Fruit fly (Drosophila melanogaster) whole organism, embryonic: Measurements from ENCODE around the gene nuf.

Experiments used
- Ada2b ChIP-seq: fragments of 200-800 bp; sonication (Bioruptor generic); IDR thresholded peaks from 2 replicates; pipeline ENCODE4 v1.3.6; 2022; ENCODE audit warnings: missing biosample characterization, missing genetic modification characterization
- Aef1 ChIP-seq: fragments of 200-800 bp; sonication (Bioruptor generic); IDR thresholded peaks from 3 replicates; pipeline ENCODE4 v1.3.6; 2022; ENCODE audit warnings: missing biosample characterization, missing genetic modification characterization
- Antp ChIP-seq: fragments of 200-800 bp; sonication (Bioruptor generic); optimal IDR thresholded peaks from 3 replicates; lab custom pipeline; 2016; ENCODE audit warnings: missing biosample characterization, missing genetic modification characterization
- CG10979 ChIP-seq: fragments of 200-800 bp; sonication (Bioruptor generic); optimal IDR thresholded peaks from 2 replicates; lab custom pipeline; 2018; ENCODE audit warnings: missing biosample characterization, mild to moderate bottlenecking, missing genetic modification characterization, moderate library complexity
- CG12744 ChIP-seq: fragments of 200-800 bp; sonication (Bioruptor generic); optimal IDR thresholded peaks from 2 replicates; lab custom pipeline; 2016; ENCODE audit warnings: missing biosample characterization, missing genetic modification characterization
- CG13296 ChIP-seq: fragments of 200-800 bp; sonication (Bioruptor generic); optimal IDR thresholded peaks from 3 replicates; lab custom pipeline; 2018; ENCODE audit warnings: missing biosample characterization, mild to moderate bottlenecking, missing genetic modification characterization
- CG13624 ChIP-seq: fragments of 200-800 bp; sonication (Bioruptor generic); optimal IDR thresholded peaks from 2 replicates; lab custom pipeline; 2016; ENCODE audit warnings: missing biosample characterization, missing genetic modification characterization
- CG1529 ChIP-seq: fragments of 200-800 bp; sonication (Bioruptor generic); optimal IDR thresholded peaks from 3 replicates; lab custom pipeline; 2018; ENCODE audit warnings: missing biosample characterization, missing genetic modification characterization
- CG15601 ChIP-seq: fragments of 200-800 bp; sonication (Bioruptor generic); optimal IDR thresholded peaks from 3 replicates; lab custom pipeline; 2019; ENCODE audit warnings: missing biosample characterization, mild to moderate bottlenecking, missing genetic modification characterization, moderate library complexity
- CG17361 ChIP-seq: fragments of 200-800 bp; sonication (Bioruptor generic); IDR thresholded peaks from 3 replicates; pipeline ENCODE4 v1.3.6; 2022; ENCODE audit warnings: missing biosample characterization, missing genetic modification characterization
- CG2116 ChIP-seq: fragments of 200-800 bp; sonication (Bioruptor generic); optimal IDR thresholded peaks from 3 replicates; lab custom pipeline; 2018; ENCODE audit warnings: missing biosample characterization, mild to moderate bottlenecking, missing genetic modification characterization
- CG2199 ChIP-seq: fragments of 200-800 bp; sonication (Bioruptor generic); IDR thresholded peaks from 3 replicates; pipeline ENCODE4 v1.3.6; 2022; ENCODE audit warnings: missing biosample characterization, missing genetic modification characterization
- CG33213 ChIP-seq: fragments of 200-800 bp; sonication (Bioruptor generic); optimal IDR thresholded peaks from 3 replicates; lab custom pipeline; 2016; ENCODE audit warnings: missing biosample characterization, missing genetic modification characterization
- CG3407 ChIP-seq: fragments of 200-800 bp; sonication (Bioruptor generic); optimal IDR thresholded peaks from 2 replicates; lab custom pipeline; 2018; ENCODE audit warnings: missing biosample characterization, mild to moderate bottlenecking, missing genetic modification characterization
- CG42726 ChIP-seq: fragments of 200-800 bp; sonication (Bioruptor generic); IDR thresholded peaks from 2 replicates; pipeline ENCODE4 v1.3.6; 2022; ENCODE audit warnings: missing biosample characterization, missing genetic modification characterization; ENCODE audit not compliant: partially characterized antibody
- CG5245 ChIP-seq: fragments of 200-800 bp; sonication (Bioruptor generic); optimal IDR thresholded peaks from 3 replicates; lab custom pipeline; 2016; ENCODE audit warnings: missing biosample characterization, missing genetic modification characterization
- CG7928 ChIP-seq: fragments of 200-800 bp; sonication (Bioruptor generic); optimal IDR thresholded peaks from 2 replicates; lab custom pipeline; 2017; ENCODE audit warnings: missing biosample characterization, mild to moderate bottlenecking, missing genetic modification characterization
- CG8290 ChIP-seq, 3 experiments: fragments of 200-800 bp; sonication (Bioruptor generic); optimal IDR thresholded peaks; 2 replicates each; lab custom pipeline; 2016 to 2019; ENCODE audit warnings: missing biosample characterization in 3 of 3, missing genetic modification characterization in 3 of 3, mild to moderate bottlenecking in 2 of 3, moderate library complexity in 1 of 3
- CTCF ChIP-seq: fragments of 200-800 bp; sonication (Bioruptor generic); optimal IDR thresholded peaks from 2 replicates; lab custom pipeline; 2017; ENCODE audit warnings: missing biosample characterization, mild to moderate bottlenecking, missing genetic modification characterization, moderate library complexity
- Dbx ChIP-seq: fragments of 200-800 bp; sonication (Bioruptor generic); IDR thresholded peaks from 3 replicates; pipeline ENCODE4 v1.3.6; 2022; ENCODE audit warnings: missing biosample characterization, missing genetic modification characterization
- Deaf1 ChIP-seq: fragments of 200-800 bp; optimal IDR thresholded peaks from 3 replicates; lab custom pipeline; 2019; ENCODE audit warnings: missing biosample characterization, mild to moderate bottlenecking, missing genetic modification characterization, moderate library complexity
- E2f2 ChIP-seq: fragments of 200-800 bp; sonication (Bioruptor generic); IDR thresholded peaks from 2 replicates; pipeline ENCODE4 v1.3.6; 2022; ENCODE audit warnings: missing biosample characterization, missing genetic modification characterization
- Gug ChIP-seq: fragments of 200-800 bp; sonication (Bioruptor generic); IDR thresholded peaks from 4 replicates; pipeline ENCODE4 v1.3.6; 2022; ENCODE audit warnings: missing biosample characterization, missing genetic modification characterization
- HHEX ChIP-seq: fragments of 200-800 bp; sonication (Bioruptor generic); optimal IDR thresholded peaks from 3 replicates; lab custom pipeline; 2017; ENCODE audit warnings: missing biosample characterization, mild to moderate bottlenecking, missing genetic modification characterization, missing genetic modification reagents
- Med ChIP-seq: fragments of 200-800 bp; sonication (Bioruptor generic); peaks from one replicate; lab custom pipeline; 2016; ENCODE audit warnings: missing biosample characterization, missing genetic modification characterization, mild to moderate bottlenecking, inconsistent platforms, moderate library complexity
- NC2β ChIP-seq: fragments of 200-800 bp; sonication (Bioruptor generic); optimal IDR thresholded peaks from 2 replicates; lab custom pipeline; 2016; ENCODE audit warnings: missing biosample characterization, missing genetic modification characterization
- PHDP ChIP-seq: fragments of 200-800 bp; sonication (Bioruptor generic); optimal IDR thresholded peaks from 3 replicates; lab custom pipeline; 2018; ENCODE audit warnings: missing biosample characterization, mild to moderate bottlenecking, missing genetic modification characterization, moderate library complexity
- Scr ChIP-seq: fragments of 200-800 bp; sonication (Bioruptor generic); IDR thresholded peaks from 2 replicates; pipeline ENCODE4 v1.3.6; 2022; ENCODE audit warnings: missing biosample characterization, missing genetic modification characterization; ENCODE audit not compliant: partially characterized antibody
- Sry-β ChIP-seq: fragments of 200-800 bp; sonication (Bioruptor generic); optimal IDR thresholded peaks from 2 replicates; lab custom pipeline; 2018; ENCODE audit warnings: missing biosample characterization, mild to moderate bottlenecking, missing genetic modification characterization, moderate library complexity
- TFAM ChIP-seq: fragments of 200-800 bp; sonication (Bioruptor generic); optimal IDR thresholded peaks from 2 replicates; lab custom pipeline; 2017; ENCODE audit warnings: missing biosample characterization, missing genetic modification characterization, inconsistent platforms
- ap ChIP-seq: fragments of 200-800 bp; sonication (Bioruptor generic); IDR thresholded peaks from 2 replicates; pipeline ENCODE4 v1.3.6; 2022; ENCODE audit warnings: missing biosample characterization, missing genetic modification characterization
- bab2 ChIP-seq: fragments of 200-800 bp; sonication (Bioruptor generic); optimal IDR thresholded peaks from 2 replicates; lab custom pipeline; 2016; ENCODE audit warnings: missing biosample characterization, missing genetic modification characterization
- corto ChIP-seq: fragments of 200-800 bp; sonication (Bioruptor generic); optimal IDR thresholded peaks from 2 replicates; lab custom pipeline; 2016; ENCODE audit warnings: missing biosample characterization, mild to moderate bottlenecking, missing genetic modification characterization, moderate library complexity
- dan ChIP-seq: fragments of 200-800 bp; sonication (Bioruptor generic); IDR thresholded peaks from 2 replicates; pipeline ENCODE4 v1.3.6; 2022; ENCODE audit warnings: missing biosample characterization, missing genetic modification characterization
- danr ChIP-seq: fragments of 200-800 bp; sonication (Bioruptor generic); IDR thresholded peaks from 2 replicates; pipeline ENCODE4 v1.3.6; 2022; ENCODE audit warnings: missing biosample characterization, missing genetic modification characterization
- dysf ChIP-seq: fragments of 200-800 bp; sonication (Bioruptor generic); IDR thresholded peaks from 3 replicates; pipeline ENCODE4 v1.3.6; 2022; ENCODE audit warnings: missing biosample characterization, missing genetic modification characterization
- fu2 ChIP-seq: fragments of 200-800 bp; sonication (Bioruptor generic); optimal IDR thresholded peaks from 2 replicates; lab custom pipeline; 2016; ENCODE audit warnings: missing biosample characterization, missing genetic modification characterization
- gem ChIP-seq: fragments of 200-800 bp; sonication (Bioruptor generic); optimal IDR thresholded peaks from 2 replicates; lab custom pipeline; 2019; ENCODE audit warnings: missing biosample characterization, mild to moderate bottlenecking, missing genetic modification characterization, moderate library complexity
- hkb ChIP-seq, 2 experiments: fragments of 200-800 bp in 1 of 2; fragments of >200 bp in 1 of 2; sonication (Bioruptor generic) in 1 of 2; IDR thresholded peaks in 1 of 2; optimal IDR thresholded peaks in 1 of 2; 2 replicates each; pipeline versions ENCODE4 v1.3.6 to Lab custom; 2017 to 2022; ENCODE audit warnings: missing biosample characterization in 1 of 2, missing genetic modification characterization in 1 of 2
- jumu ChIP-seq: fragments of 200-800 bp; sonication (Bioruptor generic); optimal IDR thresholded peaks from 3 replicates; lab custom pipeline; 2016; ENCODE audit warnings: missing biosample characterization, missing genetic modification characterization
- otp ChIP-seq: fragments of 200-800 bp; sonication (Bioruptor generic); IDR thresholded peaks from 3 replicates; pipeline ENCODE4, ENCODE4 v1.3.6; 2022; ENCODE audit warnings: missing biosample characterization, missing genetic modification characterization
- pnt ChIP-seq: fragments of 200-800 bp; sonication (Bioruptor generic); optimal IDR thresholded peaks from 3 replicates; lab custom pipeline; 2016; ENCODE audit warnings: missing biosample characterization, missing genetic modification characterization
- sens ChIP-seq: fragments of 200-800 bp; sonication (Bioruptor generic); peaks from one replicate; lab custom pipeline; 2016; ENCODE audit warnings: missing biosample characterization, missing genetic modification characterization
- seq ChIP-seq: fragments of 200-800 bp; sonication (Bioruptor generic); IDR thresholded peaks from 2 replicates; pipeline ENCODE4 v1.3.6; 2022; ENCODE audit warnings: missing biosample characterization, missing genetic modification characterization
- sim ChIP-seq: fragments of 200-800 bp; sonication (Bioruptor generic); IDR thresholded peaks from 2 replicates; pipeline ENCODE4 v1.3.6; 2022; ENCODE audit warnings: missing biosample characterization, missing genetic modification characterization
- slp2 ChIP-seq: fragments of 200-800 bp; sonication (Bioruptor generic); optimal IDR thresholded peaks from 2 replicates; lab custom pipeline; 2016; ENCODE audit warnings: missing biosample characterization, missing genetic modification characterization
- sob ChIP-seq: fragments of 200-800 bp; sonication (Bioruptor generic); IDR thresholded peaks from 2 replicates; pipeline ENCODE4 v1.3.6; 2022; ENCODE audit warnings: missing biosample characterization, missing genetic modification characterization
- stwl ChIP-seq: fragments of 200-800 bp; sonication (Bioruptor generic); optimal IDR thresholded peaks from 3 replicates; lab custom pipeline; 2018; ENCODE audit warnings: missing biosample characterization, mild to moderate bottlenecking, missing genetic modification characterization, moderate library complexity
- trh ChIP-seq: fragments of 200-800 bp; sonication (Bioruptor generic); optimal IDR thresholded peaks from 2 replicates; lab custom pipeline; 2016; ENCODE audit warnings: missing biosample characterization, missing genetic modification characterization
- twi ChIP-seq: fragments of 200-800 bp; optimal IDR thresholded peaks from 2 replicates; lab custom pipeline; 2019; ENCODE audit warnings: missing biosample characterization, mild to moderate bottlenecking, missing genetic modification characterization, moderate library complexity
- vvl ChIP-seq: fragments of 200-800 bp; sonication (Bioruptor generic); IDR thresholded peaks from 2 replicates; pipeline ENCODE4 v1.3.6; 2022; ENCODE audit warnings: missing biosample characterization, missing genetic modification characterization
- wek ChIP-seq: fragments of 200-800 bp; sonication (Bioruptor generic); optimal IDR thresholded peaks from 3 replicates; lab custom pipeline; 2018; ENCODE audit warnings: missing biosample characterization, mild to moderate bottlenecking, missing genetic modification characterization, moderate library complexity
- yki ChIP-seq: fragments of >200 bp; optimal IDR thresholded peaks from 3 replicates; lab custom pipeline; 2018

Gene nuf

DNA sequence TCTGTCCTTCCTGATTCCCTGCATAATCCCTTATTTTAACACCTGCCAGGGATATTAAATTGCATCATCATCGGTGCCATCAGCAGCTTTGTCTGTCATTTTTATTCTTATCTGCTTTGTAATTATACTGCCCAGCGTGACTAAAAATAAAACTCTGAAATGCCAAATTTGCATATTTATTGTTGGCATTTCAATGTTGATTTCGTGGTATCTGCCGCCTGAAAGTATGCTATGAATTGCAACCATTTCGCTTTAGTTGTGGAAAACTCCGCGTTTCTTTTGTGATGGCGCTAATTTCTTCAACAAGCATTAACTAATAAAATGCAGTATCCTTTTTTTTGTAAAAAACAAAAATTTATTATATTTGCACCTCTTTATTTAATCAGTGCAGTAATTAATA is 45.1 kb downstream of the nuf start, which contains the start of gene CG34244:
TSS of gene CG34244 (minus strand) at position 122 of the 400 bp plus-strand sequence.
- peak; percentile 93 for TF ChIP-seq vvl (GFP tag; lab: Robert Waterston, UW)
- no peak for TF ChIP-seq bab2
- TF ChIP-seq NC2β (GFP tag; lab: Kevin White, UChicago), result no peak
- no peak for TF ChIP-seq yki (lab: Kevin White, UChicago)
- no peak for TF ChIP-seq CG3407
- peak; percentile 95 for TF ChIP-seq CTCF (GFP tag; lab: Kevin White, UChicago)
- no peak for TF ChIP-seq HHEX (GFP tag; lab: Kevin White, UChicago)
- TF ChIP-seq CG17361, result no peak
- TF ChIP-seq CG2116, result no peak
- TF ChIP-seq ap, result no peak
- no peak for TF ChIP-seq CG13624 (GFP tag; lab: Kevin White, UChicago)
- no peak for TF ChIP-seq CG1529 (GFP tag; lab: Kevin White, UChicago)
- 0 out of 2 replicates have a peak, but pooled peaks have one; percentile 5 for TF ChIP-seq E2f2 (GFP tag; lab: Robert Waterston, UW)
- no peak for TF ChIP-seq CG7928 (GFP tag; lab: Kevin White, UChicago)
- peak; percentile 46 for TF ChIP-seq CG15601
- TF ChIP-seq Ada2b (GFP tag; lab: Robert Waterston, UW), result no peak
- TF ChIP-seq CG13296 (GFP tag; lab: Kevin White, UChicago), result no peak
- no peak for TF ChIP-seq Gug (GFP tag; lab: Robert Waterston, UW)
- TF ChIP-seq seq, result peak; percentile 11; the same call in 1 of the 2 replicates
- no peak for TF ChIP-seq Scr
- TF ChIP-seq sens (GFP tag; lab: Kevin White, UChicago), result peak; percentile 63
- peak; percentile 9 for TF ChIP-seq CG33213 (GFP tag; lab: Kevin White, UChicago)
- no peak for TF ChIP-seq Deaf1
- no peak for TF ChIP-seq fu2
- no peak for TF ChIP-seq otp (GFP tag; lab: Robert Waterston, UW)
- TF ChIP-seq danr (GFP tag; lab: Robert Waterston, UW), result no peak
- no peak for TF ChIP-seq dysf (GFP tag; lab: Robert Waterston, UW)
- TF ChIP-seq slp2 (GFP tag; lab: Kevin White, UChicago), result no peak
- TF ChIP-seq PHDP, result peak; percentile 10
- peak; percentile 60 for TF ChIP-seq CG12744
- TF ChIP-seq Dbx (GFP tag; lab: Robert Waterston, UW), result no peak
- peak; percentile 18; the same call in 1 of the 2 replicates for TF ChIP-seq CG42726 (GFP tag; lab: Robert Waterston, UW)
- TF ChIP-seq pnt, result no peak
- TF ChIP-seq sim (GFP tag; lab: Robert Waterston, UW), result no peak
- TF ChIP-seq TFAM (GFP tag; lab: Kevin White, UChicago), result no peak
- no peak for TF ChIP-seq hkb (optimal IDR thresholded peaks at IDR 0.05; lab: Kevin White, UChicago)
- TF ChIP-seq hkb (GFP tag; IDR thresholded peaks at IDR 0.05; lab: Robert Waterston, UW), result 0 out of 2 replicates have a peak, but pooled peaks have one; percentile 12
- peak; percentile 77 for TF ChIP-seq stwl (tag; lab: Kevin White, UChicago)
- peak; percentile 5 for TF ChIP-seq gem (tag; lab: Kevin White, UChicago)
- no peak for TF ChIP-seq corto (GFP tag; lab: Kevin White, UChicago)
- TF ChIP-seq CG5245 (GFP tag; lab: Kevin White, UChicago), result no peak
- TF ChIP-seq wek (GFP tag; lab: Kevin White, UChicago), result no peak
- TF ChIP-seq CG2199 (GFP tag; lab: Robert Waterston, UW), result 0 out of 3 replicates have a peak, but pooled peaks have one; percentile 48
- no peak for TF ChIP-seq sob (GFP tag; lab: Robert Waterston, UW)
- peak; percentile 67 for TF ChIP-seq Med
- TF ChIP-seq Antp (GFP tag; lab: Kevin White, UChicago), result no peak
- TF ChIP-seq twi, result no peak
- no peak for TF ChIP-seq CG8290 (GFP tag; optimal IDR thresholded peaks at IDR 0.05; lab: Kevin White, UChicago)
- TF ChIP-seq CG8290 (tag; optimal IDR thresholded peaks at IDR 0.05; lab: Kevin White, UChicago), result no peak
- TF ChIP-seq Aef1, result no peak
- no peak for TF ChIP-seq dan (GFP tag; lab: Robert Waterston, UW)
- TF ChIP-seq CG10979 (tag; lab: Kevin White, UChicago), result no peak
- TF ChIP-seq Sry-β, result no peak
- no peak for TF ChIP-seq jumu (GFP tag; lab: Kevin White, UChicago)
- TF ChIP-seq trh, result no peak
